Worm (Caenorhabditis elegans) whole organism, early embryonic: ENCODE measurements around the gene C05E4.7.

Experiments used
- B0310.2 ChIP-seq: sonication (generic microtip); optimal IDR thresholded peaks from 2 replicates; lab custom pipeline; 2016; ENCODE audit warnings: mild to moderate bottlenecking, missing genetic modification characterization, missing compliant biosample characterization
- F13C5.2 ChIP-seq: sonication (generic microtip); optimal IDR thresholded peaks from 2 replicates; lab custom pipeline; 2017; ENCODE audit warnings: mild to moderate bottlenecking, missing genetic modification characterization, inconsistent platforms, missing compliant biosample characterization
- ama-1 ChIP-seq: fragments of 150-350 bp; optimal IDR thresholded peaks from 2 replicates; lab custom pipeline; 2014
- ceh-13 ChIP-seq: fragments of 200-800 bp; sonication (Bioruptor generic); optimal IDR thresholded peaks from 2 replicates; lab custom pipeline; 2018; ENCODE audit warnings: mild to moderate bottlenecking, missing genetic modification characterization, missing compliant biosample characterization
- flt-1 ChIP-seq: fragments of 200-800 bp; sonication (Bioruptor generic); IDR thresholded peaks from 2 replicates; pipeline ENCODE4 v1.3.6; 2022; ENCODE audit warnings: missing genetic modification characterization, missing compliant biosample characterization
- hmbx-1 ChIP-seq: sonication (generic microtip); optimal IDR thresholded peaks from 2 replicates; lab custom pipeline; 2016; ENCODE audit warnings: mild to moderate bottlenecking, missing genetic modification characterization, missing compliant biosample characterization
- hnd-1 ChIP-seq: sonication (generic microtip); optimal IDR thresholded peaks from 2 replicates; lab custom pipeline; 2016; ENCODE audit warnings: missing genetic modification characterization, missing compliant biosample characterization
- sea-1 ChIP-seq: fragments of 200-800 bp; sonication (Bioruptor generic); conservative IDR thresholded peaks from 2 replicates; pipeline ENCODE4 v1.3.6; 2022; ENCODE audit warnings: missing genetic modification characterization, missing compliant biosample characterization
- tbx-37 ChIP-seq: fragments of 200-800 bp; sonication (Bioruptor generic); conservative IDR thresholded peaks from 2 replicates; pipeline ENCODE4 v1.3.6; 2022; ENCODE audit warnings: missing genetic modification reagents, missing genetic modification characterization, missing compliant biosample characterization
- tra-4 ChIP-seq: sonication (generic microtip); optimal IDR thresholded peaks from 2 replicates; lab custom pipeline; 2017; ENCODE audit warnings: missing genetic modification characterization, missing compliant biosample characterization

DNA sequence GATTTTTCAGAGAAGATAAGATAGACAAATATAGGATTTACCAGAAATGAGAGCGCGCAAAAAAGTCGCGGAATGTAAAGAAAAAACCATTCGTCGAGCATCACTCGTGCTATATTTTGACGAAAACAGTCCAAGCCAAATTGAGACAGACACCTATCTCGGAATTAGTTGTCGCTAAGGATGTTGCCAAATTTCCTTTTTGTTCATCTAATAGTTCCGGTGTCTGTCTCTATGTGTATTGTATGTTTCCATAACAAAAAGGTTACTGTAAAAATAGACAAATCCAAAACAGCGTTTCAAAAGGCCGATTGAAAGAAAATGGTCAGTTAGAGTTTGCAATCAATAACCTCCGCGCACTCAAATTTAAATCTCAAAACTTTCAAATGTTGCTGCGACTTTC lies 47.3 kb upstream of the C05E4.7 start, which contains the start of gene srj-53:
- TF ChIP-seq flt-1 (GFP tag; lab: Robert Waterston, UW) (no peak), tra-4 (tag; lab: Kevin White, UChicago) (no peak), hnd-1 (tag; lab: Kevin White, UChicago) (no peak), ama-1 (lab: Kevin White, UChicago) (no peak), hmbx-1 (tag; lab: Kevin White, UChicago) (no peak), B0310.2 (tag; lab: Kevin White, UChicago) (no peak), F13C5.2 (tag; lab: Kevin White, UChicago) (no peak), ceh-13 (GFP tag; lab: Kevin White, UChicago) (no peak), sea-1 (GFP tag; lab: Robert Waterston, UW) (no peak), tbx-37 (GFP tag; lab: Robert Waterston, UW) (no peak)
